Fruit fly (Drosophila melanogaster) whole organism, pupa: ENCODE measurements around the gene tnc.

Experiments used
- CG10348 ChIP-seq: fragments of 200-800 bp; sonication (Bioruptor generic); IDR thresholded peaks from 2 replicates; pipeline ENCODE4 v1.3.6; 2022; ENCODE audit warnings: missing biosample characterization, missing genetic modification characterization
- CG12605 ChIP-seq: fragments of 200-800 bp; sonication (Bioruptor generic); IDR thresholded peaks from 2 replicates; pipeline ENCODE4 v1.3.6; 2022; ENCODE audit warnings: missing biosample characterization, missing genetic modification characterization
- CG13204 ChIP-seq: fragments of 200-800 bp; sonication (Bioruptor generic); optimal IDR thresholded peaks from 2 replicates; lab custom pipeline; 2018; ENCODE audit warnings: missing biosample characterization, mild to moderate bottlenecking, missing genetic modification characterization, moderate library complexity
- CG14655 ChIP-seq: fragments of 200-800 bp; sonication (Bioruptor generic); optimal IDR thresholded peaks from 3 replicates; lab custom pipeline; 2017; ENCODE audit warnings: mild to moderate bottlenecking, missing biosample characterization, missing genetic modification reagents, missing genetic modification characterization
- CG15710 ChIP-seq: fragments of 200-800 bp; sonication (Bioruptor generic); optimal IDR thresholded peaks from 2 replicates; lab custom pipeline; 2018; ENCODE audit warnings: missing biosample characterization, mild to moderate bottlenecking, missing genetic modification characterization, moderate library complexity
- CG17806 ChIP-seq: fragments of 200-800 bp; sonication (Bioruptor generic); optimal IDR thresholded peaks from 2 replicates; lab custom pipeline; 2018; ENCODE audit warnings: missing biosample characterization, mild to moderate bottlenecking, missing genetic modification characterization, moderate library complexity
- CG32121 ChIP-seq: fragments of 200-800 bp; sonication (Bioruptor generic); IDR thresholded peaks from 2 replicates; pipeline ENCODE4 v1.3.6; 2022; ENCODE audit warnings: missing biosample characterization, missing genetic modification characterization
- CG34367 ChIP-seq: fragments of 200-800 bp; sonication (Bioruptor generic); optimal IDR thresholded peaks from 2 replicates; lab custom pipeline; 2018; ENCODE audit warnings: missing biosample characterization, mild to moderate bottlenecking, missing genetic modification characterization
- CG4496 ChIP-seq: fragments of 200-800 bp; sonication (Bioruptor generic); IDR thresholded peaks from 3 replicates; pipeline ENCODE4 v1.3.6; 2022; ENCODE audit warnings: missing biosample characterization, missing genetic modification characterization
- CG8159 ChIP-seq: fragments of 200-800 bp; sonication (Bioruptor generic); optimal IDR thresholded peaks from 3 replicates; lab custom pipeline; 2018; ENCODE audit warnings: missing biosample characterization, mild to moderate bottlenecking, missing genetic modification characterization, moderate library complexity
- CG8301 ChIP-seq: fragments of 200-800 bp; sonication (Bioruptor generic); optimal IDR thresholded peaks from 2 replicates; lab custom pipeline; 2018; ENCODE audit warnings: missing biosample characterization, mild to moderate bottlenecking, missing genetic modification characterization
- CG9948 ChIP-seq: fragments of 200-800 bp; sonication (Bioruptor generic); optimal IDR thresholded peaks from 2 replicates; lab custom pipeline; 2018; ENCODE audit warnings: missing biosample characterization, mild to moderate bottlenecking, missing genetic modification characterization, moderate library complexity
- D1 ChIP-seq: fragments of 200-800 bp; sonication (Bioruptor generic); optimal IDR thresholded peaks from 2 replicates; lab custom pipeline; 2018; ENCODE audit warnings: missing biosample characterization, mild to moderate bottlenecking, missing genetic modification characterization, moderate library complexity
- EcR ChIP-seq: fragments of 200-800 bp; sonication (Bioruptor generic); optimal IDR thresholded peaks from 3 replicates; lab custom pipeline; 2019; ENCODE audit warnings: missing biosample characterization, missing genetic modification characterization, mild to moderate bottlenecking, moderate library complexity, missing genetic modification reagents
- Ets98B ChIP-seq: fragments of 200-800 bp; sonication (Bioruptor generic); IDR thresholded peaks from 2 replicates; pipeline ENCODE4 v1.3.6; 2022; ENCODE audit warnings: missing biosample characterization, missing genetic modification characterization
- Pif1A ChIP-seq: fragments of 200-800 bp; sonication (Bioruptor generic); optimal IDR thresholded peaks from 3 replicates; lab custom pipeline; 2016; ENCODE audit warnings: missing biosample characterization, missing genetic modification characterization
- Pif1B ChIP-seq: fragments of 200-800 bp; sonication (Bioruptor generic); optimal IDR thresholded peaks from 3 replicates; lab custom pipeline; 2016; ENCODE audit warnings: missing biosample characterization, missing genetic modification characterization
- Snoo ChIP-seq: fragments of 200-800 bp; sonication (Bioruptor generic); optimal IDR thresholded peaks from 3 replicates; lab custom pipeline; 2017; ENCODE audit warnings: missing biosample characterization, mild to moderate bottlenecking, missing genetic modification characterization, inconsistent platforms
- fd96Ca ChIP-seq: fragments of 200-800 bp; sonication (Bioruptor generic); IDR thresholded peaks from 3 replicates; pipeline ENCODE4 v1.3.6; 2022; ENCODE audit warnings: missing biosample characterization, missing genetic modification characterization
- gl ChIP-seq: fragments of 200-800 bp; sonication (Bioruptor generic); optimal IDR thresholded peaks from 2 replicates; lab custom pipeline; 2018; ENCODE audit warnings: missing biosample characterization, mild to moderate bottlenecking, missing genetic modification characterization
- rn ChIP-seq: fragments of 200-800 bp; sonication (Bioruptor generic); IDR thresholded peaks from 2 replicates; pipeline ENCODE4 v1.3.6; 2022; ENCODE audit warnings: missing biosample characterization, missing genetic modification characterization

Gene tnc

dm6 chr3R:25027281-25028219, 43.4 kb downstream of the tnc start:
- TF ChIP-seq CG8159 (tag; lab: Kevin White, UChicago) (no peak), CG10348 (GFP tag; lab: Robert Waterston, UW) (no peak), CG14655 (GFP tag; lab: Kevin White, UChicago) (no peak), Snoo (tag; lab: Kevin White, UChicago) (peak; percentile 55), CG17806 (tag; lab: Kevin White, UChicago) (peak; percentile 18), CG15710 (tag; lab: Kevin White, UChicago) (peak; percentile 36), EcR (GFP tag; lab: Kevin White, UChicago) (no peak), fd96Ca (GFP tag; lab: Robert Waterston, UW) (0 out of 3 replicates have a peak, but pooled peaks have one; percentile 35), CG8301 (tag; lab: Kevin White, UChicago) (no peak), CG12605 (GFP tag; lab: Robert Waterston, UW) (no peak), gl (tag; lab: Kevin White, UChicago) (no peak), CG32121 (GFP tag; lab: Robert Waterston, UW) (0 out of 2 replicates have a peak, but pooled peaks have one; percentile 28), CG34367 (tag; lab: Kevin White, UChicago) (no peak), Pif1B (no peak), D1 (no peak), CG4496 (GFP tag; lab: Robert Waterston, UW) (no peak), CG9948 (peak; percentile 25), Pif1A (GFP tag; lab: Kevin White, UChicago) (no peak), CG13204 (no peak), Ets98B (no peak), rn (GFP tag; lab: Robert Waterston, UW) (no peak)

- TF ChIP-seq CG32121 (GFP tag; lab: Robert Waterston, UW) = no peak
- no peak for TF ChIP-seq CG4496 (GFP tag; lab: Robert Waterston, UW)
- no peak for TF ChIP-seq Pif1A (GFP tag; lab: Kevin White, UChicago)
- no peak for TF ChIP-seq CG34367 (tag; lab: Kevin White, UChicago)
- no peak for TF ChIP-seq EcR (GFP tag; lab: Kevin White, UChicago)
- no peak for TF ChIP-seq CG14655 (GFP tag; lab: Kevin White, UChicago)
- TF ChIP-seq CG13204 = no peak
These were observed 48.5 kb downstream of the tnc start for dm6 chr3R:25032686-25033085.

dm6 chr3R:25033142-25033586, 49.0 kb downstream of the tnc start, which contains the start of gene Smg6:
Gene Smg6, minus strand, starts transcription at chr3R:25033465.
- TF ChIP-seq CG13204 (no peak), Pif1B (no peak), fd96Ca (GFP tag; lab: Robert Waterston, UW) (no peak), Pif1A (GFP tag; lab: Kevin White, UChicago) (no peak), CG10348 (GFP tag; lab: Robert Waterston, UW) (no peak), CG34367 (tag; lab: Kevin White, UChicago) (no peak), rn (GFP tag; lab: Robert Waterston, UW) (no peak), gl (tag; lab: Kevin White, UChicago) (no peak), CG4496 (GFP tag; lab: Robert Waterston, UW) (no peak), CG8301 (tag; lab: Kevin White, UChicago) (no peak), Ets98B (no peak), CG15710 (tag; lab: Kevin White, UChicago) (no peak), CG17806 (tag; lab: Kevin White, UChicago) (no peak), CG14655 (GFP tag; lab: Kevin White, UChicago) (no peak), CG12605 (GFP tag; lab: Robert Waterston, UW) (no peak), Snoo (tag; lab: Kevin White, UChicago) (no peak), CG9948 (no peak), D1 (no peak)
- TF ChIP-seq, all 21 proteins: peak for 0

dm6 chr3R:25036644-25037043, 52.5 kb downstream of the tnc start, which contains the start of gene CG31115:
Gene CG31115, plus strand, starts transcription at chr3R:25036944.
- TF ChIP-seq Snoo (tag; lab: Kevin White, UChicago) (no peak), Pif1A (GFP tag; lab: Kevin White, UChicago) (no peak), CG9948 (no peak), rn (GFP tag; lab: Robert Waterston, UW) (no peak), fd96Ca (GFP tag; lab: Robert Waterston, UW) (no peak), EcR (GFP tag; lab: Kevin White, UChicago) (no peak), Ets98B (no peak), CG12605 (GFP tag; lab: Robert Waterston, UW) (no peak), CG14655 (GFP tag; lab: Kevin White, UChicago) (no peak), Pif1B (no peak), CG32121 (GFP tag; lab: Robert Waterston, UW) (no peak), D1 (no peak), CG4496 (GFP tag; lab: Robert Waterston, UW) (no peak), CG15710 (tag; lab: Kevin White, UChicago) (no peak)

- TF ChIP-seq CG9948 = peak; percentile 72
- no peak for TF ChIP-seq fd96Ca (GFP tag; lab: Robert Waterston, UW)
- TF ChIP-seq CG4496 (GFP tag; lab: Robert Waterston, UW) = no peak
- no peak for TF ChIP-seq EcR (GFP tag; lab: Kevin White, UChicago)
- no peak for TF ChIP-seq gl (tag; lab: Kevin White, UChicago)
- no peak for TF ChIP-seq CG8301 (tag; lab: Kevin White, UChicago)
- TF ChIP-seq CG10348 (GFP tag; lab: Robert Waterston, UW) = no peak
These were observed 54.9 kb downstream of the tnc start, which contains the start of the genes Ythdf and bai for dm6 chr3R:25039028-25039476. Gene Ythdf, minus strand, starts transcription at chr3R:25039249. Gene bai, plus strand, starts transcription at chr3R:25039374.
